Worm (Caenorhabditis elegans): ENCODE data around the gene Y75D11A.6.

Y75D11A.6 gene

ce11 chrX:1727056-1727455, 21.3 kb downstream of the Y75D11A.6 start, which contains the start of gene F07G6.2:
F07G6.2 (plus strand) TSS chrX:1727356.
- TF ChIP-seq arid-1 (GFP tag; conservative IDR thresholded peaks at IDR 0.05) (no peak), egl-43 (GFP tag; IDR thresholded peaks at IDR 0.05) (no peak), gei-8 (GFP tag; optimal IDR thresholded peaks at IDR 0.05) (no peak), nhr-25 (tag; optimal IDR thresholded peaks at IDR 0.05; ENCODE audit: borderline replicate concordance, insufficient read depth) (no peak), T26A8.4 (GFP tag; IDR thresholded peaks at IDR 0.05) (no peak), daf-8 (GFP tag; IDR thresholded peaks at IDR 0.05) (no peak), attf-4 (tag; optimal IDR thresholded peaks at IDR 0.05) (no peak), F44E2.7 (GFP tag; IDR thresholded peaks at IDR 0.05) (no peak), hmg-1.1 (GFP tag; IDR thresholded peaks at IDR 0.05) (no peak), Y5F2A.4 (GFP tag; optimal IDR thresholded peaks at IDR 0.05) (no peak), F37D6.2 (tag; optimal IDR thresholded peaks at IDR 0.05) (no peak)

ce11 chrX:1720359-1720758, 28.0 kb downstream of the Y75D11A.6 start, which contains the start of gene F07G6.8:
F07G6.8 (minus strand) TSS chrX:1720459.
- TF ChIP-seq R02D3.7 (tag; optimal IDR thresholded peaks at IDR 0.05) (no peak), nhr-41 (GFP tag; IDR thresholded peaks at IDR 0.05) (no peak)

DNA sequence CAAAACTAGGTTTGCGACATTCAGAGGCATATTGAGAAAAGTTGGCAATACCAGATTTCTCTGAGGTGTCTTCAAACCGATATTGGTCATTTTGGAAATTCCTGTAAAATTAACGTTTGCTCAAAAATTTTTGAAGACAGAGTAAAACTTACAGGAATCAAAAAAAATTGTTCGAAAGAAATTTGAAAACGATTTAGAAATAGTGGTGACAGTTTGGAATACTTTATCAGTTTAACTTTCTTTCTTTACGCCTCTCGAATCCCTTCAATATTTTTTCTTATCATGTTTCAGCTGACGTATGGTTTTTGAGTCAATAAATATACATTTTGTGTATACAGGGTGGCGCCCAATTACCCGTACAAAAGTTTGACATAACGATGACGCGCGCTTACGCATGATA, 29.9 kb downstream of the Y75D11A.6 start, which contains the start of gene fbxa-53:
TSS of gene fbxa-53 (minus strand) at position 101 of the 400 bp plus-strand sequence.
- TF ChIP-seq pqm-1 (tag; optimal IDR thresholded peaks at IDR 0.05) = peak; percentile 17
- no peak for TF ChIP-seq zip-11 (GFP tag; IDR thresholded peaks at IDR 0.05)
- no peak for TF ChIP-seq daf-16 (GFP tag; optimal IDR thresholded peaks at IDR 0.05)
- peak; percentile 25 for TF ChIP-seq daf-16 (tag; optimal IDR thresholded peaks at IDR 0.05)

ce11 chrX:1712538-1712937, 35.8 kb downstream of the Y75D11A.6 start, which contains the start of gene fbxa-52:
fbxa-52 (minus strand) TSS chrX:1712638.
- TF ChIP-seq zfp-3 (GFP tag; conservative IDR thresholded peaks at IDR 0.05) (no peak), F37D6.2 (tag; optimal IDR thresholded peaks at IDR 0.05) (no peak), mxl-3 (GFP tag; optimal IDR thresholded peaks at IDR 0.05) (no peak), lin-39 (tag; optimal IDR thresholded peaks at IDR 0.05) (no peak), ztf-7 (tag; optimal IDR thresholded peaks at IDR 0.05) (no peak), lin-38 (GFP tag; IDR thresholded peaks at IDR 0.05) (no peak), nhr-11 (tag; optimal IDR thresholded peaks at IDR 0.05) (no peak), zip-11 (GFP tag; IDR thresholded peaks at IDR 0.05) (no peak), nhr-102 (tag; optimal IDR thresholded peaks at IDR 0.05) (no peak), dpl-1 (GFP tag; optimal IDR thresholded peaks at IDR 0.05) (no peak), F10B5.3 (tag; optimal IDR thresholded peaks at IDR 0.05) (no peak), aha-1 (tag) (peak; percentile 48), ceh-20 (GFP tag; IDR thresholded peaks at IDR 0.05) (no peak), lin-1 (GFP tag; IDR thresholded peaks at IDR 0.05) (no peak), mdt-29 (GFP tag; IDR thresholded peaks at IDR 0.05) (no peak), mes-2 (tag; optimal IDR thresholded peaks at IDR 0.05; ENCODE audit: poor library complexity, severe bottlenecking) (no peak), dmd-6 (GFP tag; IDR thresholded peaks at IDR 0.05) (no peak), unc-62 (GFP tag; optimal IDR thresholded peaks at IDR 0.05 in 1 of 2) (peak in 1 of 2 experiments; percentile 28), unc-62 (tag; optimal IDR thresholded peaks at IDR 0.05) (no peak)

- TF ChIP-seq F26F4.8 (GFP tag; conservative IDR thresholded peaks at IDR 0.05) = 0 out of 2 replicates have a peak, but pooled peaks have one; percentile 21
Observed at ce11 chrX:1707270-1707669, 41.1 kb downstream of the Y75D11A.6 start.
